Fruit fly (Drosophila melanogaster) whole organism, embryonic: ENCODE measurements around the gene CG6340.

Experiments
- ATbp ChIP-seq: fragments of 200-800 bp; sonication (Bioruptor generic); optimal IDR thresholded peaks from 2 replicates; lab custom pipeline; 2017; ENCODE audit warnings: missing biosample characterization, mild to moderate bottlenecking, missing genetic modification characterization, missing genetic modification reagents
- Atf3 ChIP-seq: fragments of 200-800 bp; sonication (Bioruptor generic); optimal IDR thresholded peaks from 3 replicates; lab custom pipeline; 2016; ENCODE audit warnings: missing biosample characterization, missing genetic modification characterization
- Atf6 ChIP-seq: fragments of 200-800 bp; sonication (Bioruptor generic); IDR thresholded peaks from 2 replicates; pipeline ENCODE4 v1.3.6; 2022; ENCODE audit warnings: missing biosample characterization, missing genetic modification characterization
- Bteb2 ChIP-seq: fragments of 200-800 bp; sonication (Bioruptor generic); optimal IDR thresholded peaks from 2 replicates; lab custom pipeline; 2016; ENCODE audit warnings: missing biosample characterization, missing genetic modification characterization
- CG10654 ChIP-seq: fragments of 200-800 bp; sonication (Bioruptor generic); optimal IDR thresholded peaks from 2 replicates; lab custom pipeline; 2016; ENCODE audit warnings: missing biosample characterization, missing genetic modification characterization
- CG12071 ChIP-seq: fragments of 200-800 bp; sonication (Bioruptor generic); optimal IDR thresholded peaks from 3 replicates; lab custom pipeline; 2018; ENCODE audit warnings: missing biosample characterization, mild to moderate bottlenecking, missing genetic modification characterization
- CG14965 ChIP-seq: fragments of 200-800 bp; sonication (Bioruptor generic); optimal IDR thresholded peaks from 2 replicates; lab custom pipeline; 2016; ENCODE audit warnings: missing biosample characterization, missing genetic modification characterization, borderline replicate concordance
- CG1602 ChIP-seq: fragments of 200-800 bp; sonication (Bioruptor generic); optimal IDR thresholded peaks from 3 replicates; lab custom pipeline; 2016; ENCODE audit warnings: missing biosample characterization, missing genetic modification characterization
- CG1603 ChIP-seq: fragments of 200-800 bp; sonication (Bioruptor generic); optimal IDR thresholded peaks from 2 replicates; lab custom pipeline; 2019; ENCODE audit warnings: missing biosample characterization, mild to moderate bottlenecking, missing genetic modification characterization, moderate library complexity
- CG16815 ChIP-seq: fragments of 200-800 bp; sonication (Bioruptor generic); optimal IDR thresholded peaks from 3 replicates; lab custom pipeline; 2017; ENCODE audit warnings: missing biosample characterization, mild to moderate bottlenecking, missing genetic modification characterization
- CG30020 ChIP-seq: fragments of 200-800 bp; optimal IDR thresholded peaks from 2 replicates; lab custom pipeline; 2019; ENCODE audit warnings: missing biosample characterization, mild to moderate bottlenecking, missing genetic modification characterization, moderate library complexity
- CG31224 ChIP-seq: fragments of 200-800 bp; sonication (Bioruptor generic); IDR thresholded peaks from 2 replicates; pipeline ENCODE4 v1.3.6; 2022; ENCODE audit warnings: missing biosample characterization, missing genetic modification characterization
- CG31441 ChIP-seq: fragments of 200-800 bp; sonication (Bioruptor generic); IDR thresholded peaks from 2 replicates; pipeline ENCODE4 v1.3.6; 2022; ENCODE audit warnings: missing biosample characterization, missing genetic modification characterization
- CG42726 ChIP-seq: fragments of 200-800 bp; sonication (Bioruptor generic); IDR thresholded peaks from 2 replicates; pipeline ENCODE4 v1.3.6; 2022; ENCODE audit warnings: missing biosample characterization, missing genetic modification characterization; ENCODE audit not compliant: partially characterized antibody
- CG4424 ChIP-seq: fragments of 200-800 bp; sonication (Bioruptor generic); optimal IDR thresholded peaks from 3 replicates; lab custom pipeline; 2016; ENCODE audit warnings: missing biosample characterization, missing genetic modification characterization
- CG4707 ChIP-seq: fragments of 200-800 bp; sonication (Bioruptor generic); optimal IDR thresholded peaks from 2 replicates; lab custom pipeline; 2018; ENCODE audit warnings: missing biosample characterization, mild to moderate bottlenecking, missing genetic modification characterization, moderate library complexity
- CG7271 ChIP-seq: fragments of 200-800 bp; sonication (Bioruptor generic); optimal IDR thresholded peaks from 2 replicates; lab custom pipeline; 2018; ENCODE audit warnings: missing biosample characterization, mild to moderate bottlenecking, missing genetic modification characterization, moderate library complexity
- CG8290 ChIP-seq, 3 experiments: fragments of 200-800 bp; sonication (Bioruptor generic); optimal IDR thresholded peaks; 2 replicates each; lab custom pipeline; 2016 to 2019; ENCODE audit warnings: missing biosample characterization in 3 of 3, missing genetic modification characterization in 3 of 3, mild to moderate bottlenecking in 2 of 3, moderate library complexity in 1 of 3
- CG9609 ChIP-seq: fragments of 200-800 bp; sonication (Bioruptor generic); optimal IDR thresholded peaks from 3 replicates; lab custom pipeline; 2016; ENCODE audit warnings: missing biosample characterization, missing genetic modification characterization
- CrebB ChIP-seq: fragments of 200-800 bp; sonication (Bioruptor generic); optimal IDR thresholded peaks from 3 replicates; lab custom pipeline; 2018; ENCODE audit warnings: missing biosample characterization, mild to moderate bottlenecking, missing genetic modification characterization
- Dbx ChIP-seq: fragments of 200-800 bp; sonication (Bioruptor generic); IDR thresholded peaks from 3 replicates; pipeline ENCODE4 v1.3.6; 2022; ENCODE audit warnings: missing biosample characterization, missing genetic modification characterization
- Dip3 ChIP-seq: fragments of 200-800 bp; sonication (Bioruptor generic); optimal IDR thresholded peaks from 3 replicates; lab custom pipeline; 2016; ENCODE audit warnings: missing biosample characterization, missing genetic modification characterization
- Fer2 ChIP-seq: fragments of 200-800 bp; sonication (Bioruptor generic); optimal IDR thresholded peaks from 2 replicates; lab custom pipeline; 2018; ENCODE audit warnings: missing biosample characterization, mild to moderate bottlenecking, missing genetic modification characterization, moderate library complexity
- Gug ChIP-seq: fragments of 200-800 bp; sonication (Bioruptor generic); IDR thresholded peaks from 4 replicates; pipeline ENCODE4 v1.3.6; 2022; ENCODE audit warnings: missing biosample characterization, missing genetic modification characterization
- Kr ChIP-seq: fragments of 200-800 bp; sonication (Bioruptor generic); optimal IDR thresholded peaks from 2 replicates; lab custom pipeline; 2017; ENCODE audit warnings: missing biosample characterization, mild to moderate bottlenecking, missing genetic modification characterization
- Nf-YB ChIP-seq: fragments of 200-800 bp; sonication (Bioruptor generic); optimal IDR thresholded peaks from 3 replicates; lab custom pipeline; 2019; ENCODE audit warnings: missing biosample characterization, mild to moderate bottlenecking, missing genetic modification characterization, moderate library complexity
- Opbp ChIP-seq: fragments of 200-800 bp; sonication (Bioruptor generic); IDR thresholded peaks from 3 replicates; pipeline ENCODE4 v1.3.6; 2022; ENCODE audit warnings: missing biosample characterization, missing genetic modification characterization; ENCODE audit not compliant: partially characterized antibody
- Rx ChIP-seq: fragments of 200-800 bp; sonication (Bioruptor generic); IDR thresholded peaks from 2 replicates; pipeline ENCODE4 v1.3.6; 2022; ENCODE audit warnings: missing biosample characterization, missing genetic modification characterization
- Sry-δ ChIP-seq: fragments of 200-800 bp; sonication (Bioruptor generic); optimal IDR thresholded peaks from 2 replicates; lab custom pipeline; 2016; ENCODE audit warnings: missing biosample characterization, missing genetic modification characterization
- Ssrp ChIP-seq: fragments of 200-800 bp; sonication (Bioruptor generic); optimal IDR thresholded peaks from 2 replicates; lab custom pipeline; 2018; ENCODE audit warnings: missing biosample characterization, mild to moderate bottlenecking, missing genetic modification characterization, moderate library complexity
- bigmax ChIP-seq: fragments of 200-800 bp; sonication (Bioruptor generic); optimal IDR thresholded peaks from 2 replicates; lab custom pipeline; 2018; ENCODE audit warnings: missing biosample characterization, mild to moderate bottlenecking, missing genetic modification characterization
- crp ChIP-seq, 2 experiments: fragments of 200-800 bp; sonication (Bioruptor generic); optimal IDR thresholded peaks; 2 replicates in 1 of 2; 3 replicates in 1 of 2; lab custom pipeline; 2017; ENCODE audit warnings: missing biosample characterization in 2 of 2, missing genetic modification characterization in 2 of 2, mild to moderate bottlenecking in 1 of 2, moderate library complexity in 1 of 2
- dimm ChIP-seq: fragments of 200-800 bp; sonication (Bioruptor generic); IDR thresholded peaks from 2 replicates; pipeline ENCODE4 v1.3.6; 2022; ENCODE audit warnings: missing biosample characterization, missing genetic modification characterization
- dysf ChIP-seq: fragments of 200-800 bp; sonication (Bioruptor generic); IDR thresholded peaks from 3 replicates; pipeline ENCODE4 v1.3.6; 2022; ENCODE audit warnings: missing biosample characterization, missing genetic modification characterization
- esg ChIP-seq: fragments of 200-800 bp; sonication (Bioruptor generic); conservative IDR thresholded peaks from 2 replicates; pipeline ENCODE4 v1.3.6; 2022; ENCODE audit warnings: missing biosample characterization, missing genetic modification characterization
- exex ChIP-seq: fragments of 200-800 bp; sonication (Bioruptor generic); optimal IDR thresholded peaks from 4 replicates; lab custom pipeline; 2018; ENCODE audit warnings: missing biosample characterization, mild to moderate bottlenecking, missing genetic modification characterization, moderate library complexity
- gce ChIP-seq: fragments of 200-800 bp; sonication (Bioruptor generic); IDR thresholded peaks from 3 replicates; pipeline ENCODE4 v1.3.6; 2022; ENCODE audit warnings: missing biosample characterization, missing genetic modification characterization
- gfzf ChIP-seq: fragments of 200-800 bp; sonication (Bioruptor generic); optimal IDR thresholded peaks from 2 replicates; lab custom pipeline; 2016; ENCODE audit warnings: missing biosample characterization, mild to moderate bottlenecking, missing genetic modification characterization, moderate library complexity
- insv ChIP-seq, 2 experiments: fragments of 200-800 bp; sonication (Bioruptor generic); optimal IDR thresholded peaks; 3 replicates each; lab custom pipeline; 2016 to 2018; ENCODE audit warnings: missing biosample characterization in 2 of 2, missing genetic modification characterization in 2 of 2
- jigr1 ChIP-seq: fragments of 200-800 bp; sonication (Bioruptor generic); IDR thresholded peaks from 3 replicates; pipeline ENCODE4 v1.3.6; 2022; ENCODE audit warnings: missing biosample characterization, missing genetic modification characterization
- jumu ChIP-seq: fragments of 200-800 bp; sonication (Bioruptor generic); optimal IDR thresholded peaks from 3 replicates; lab custom pipeline; 2016; ENCODE audit warnings: missing biosample characterization, missing genetic modification characterization
- kay ChIP-seq: fragments of 200-800 bp; sonication (Bioruptor generic); optimal IDR thresholded peaks from 2 replicates; lab custom pipeline; 2016; ENCODE audit warnings: missing biosample characterization, missing genetic modification characterization
- nau ChIP-seq: fragments of 200-800 bp; sonication (Bioruptor generic); optimal IDR thresholded peaks from 3 replicates; lab custom pipeline; 2017; ENCODE audit warnings: missing biosample characterization, mild to moderate bottlenecking, missing genetic modification characterization, missing genetic modification reagents
- nerfin-1 ChIP-seq: fragments of 200-800 bp; sonication (Bioruptor generic); optimal IDR thresholded peaks from 3 replicates; lab custom pipeline; 2019; ENCODE audit warnings: missing biosample characterization, mild to moderate bottlenecking, missing genetic modification characterization, moderate library complexity
- otp ChIP-seq: fragments of 200-800 bp; sonication (Bioruptor generic); IDR thresholded peaks from 3 replicates; pipeline ENCODE4, ENCODE4 v1.3.6; 2022; ENCODE audit warnings: missing biosample characterization, missing genetic modification characterization
- pfk ChIP-seq: fragments of 200-800 bp; sonication (Bioruptor generic); optimal IDR thresholded peaks from 2 replicates; lab custom pipeline; 2018; ENCODE audit warnings: missing biosample characterization, mild to moderate bottlenecking, missing genetic modification characterization, moderate library complexity
- schlank ChIP-seq: fragments of 200-800 bp; sonication (Bioruptor generic); optimal IDR thresholded peaks from 2 replicates; lab custom pipeline; 2018; ENCODE audit warnings: missing biosample characterization, mild to moderate bottlenecking, missing genetic modification characterization
- toy ChIP-seq: fragments of 200-800 bp; sonication (Bioruptor generic); IDR thresholded peaks from 2 replicates; pipeline ENCODE4 v1.3.6; 2022; ENCODE audit warnings: missing biosample characterization, missing genetic modification characterization
- unpg ChIP-seq: fragments of 200-800 bp; sonication (Bioruptor generic); optimal IDR thresholded peaks from 3 replicates; lab custom pipeline; 2018; ENCODE audit warnings: missing biosample characterization, mild to moderate bottlenecking, missing genetic modification characterization, moderate library complexity
- zf30C ChIP-seq: fragments of 200-800 bp; sonication (Bioruptor generic); optimal IDR thresholded peaks from 3 replicates; lab custom pipeline; 2018; ENCODE audit warnings: missing biosample characterization, mild to moderate bottlenecking, missing genetic modification characterization

CG6340 gene

dm6 chrX:15453121-15453520 is 29.1 kb upstream of the CG6340 start, which contains the start of gene CG11655 (continued):
- TF ChIP-seq nerfin-1 (tag; lab: Kevin White, UChicago), result no peak
- no peak for TF ChIP-seq ATbp
- no peak for TF ChIP-seq CG12071
- no peak for TF ChIP-seq Dip3 (GFP tag; lab: Kevin White, UChicago)
- TF ChIP-seq Rx (GFP tag; lab: Robert Waterston, UW), result 0 out of 2 replicates have a peak, but pooled peaks have one; percentile 23
- peak; percentile 13 for TF ChIP-seq CG9609 (GFP tag; lab: Kevin White, UChicago)
- TF ChIP-seq jigr1 (GFP tag; lab: Robert Waterston, UW), result no peak
- no peak for TF ChIP-seq gce (GFP tag; lab: Robert Waterston, UW)
- TF ChIP-seq pfk, result no peak
- no peak for TF ChIP-seq CG10654 (GFP tag; lab: Kevin White, UChicago)
- TF ChIP-seq CG31441 (GFP tag; lab: Robert Waterston, UW), result peak; percentile 38; the same call in 1 of the 2 replicates
- no peak for TF ChIP-seq Bteb2 (GFP tag; lab: Kevin White, UChicago)
- no peak for TF ChIP-seq Atf3 (GFP tag; lab: Kevin White, UChicago)
- peak; percentile 6 for TF ChIP-seq Ssrp
- TF ChIP-seq crp (GFP tag; optimal IDR thresholded peaks at IDR 0.05; lab: Kevin White, UChicago), result peak in 1 of 2 experiments; percentile 80
- no peak for TF ChIP-seq Atf6 (GFP tag; lab: Robert Waterston, UW)
- TF ChIP-seq CG8290 (GFP tag; optimal IDR thresholded peaks at IDR 0.05; lab: Kevin White, UChicago), result no peak
- no peak for TF ChIP-seq CG8290 (tag; optimal IDR thresholded peaks at IDR 0.05; lab: Kevin White, UChicago)
- TF ChIP-seq CG4707 (GFP tag; lab: Kevin White, UChicago), result no peak
- TF ChIP-seq dimm (GFP tag; lab: Robert Waterston, UW), result no peak
- TF ChIP-seq bigmax (GFP tag; lab: Kevin White, UChicago), result no peak
- no peak for TF ChIP-seq Sry-δ (GFP tag; lab: Kevin White, UChicago)
- no peak for TF ChIP-seq CrebB (tag; lab: Kevin White, UChicago)
- TF ChIP-seq Opbp (GFP tag; lab: Robert Waterston, UW), result no peak
- TF ChIP-seq zf30C (GFP tag; lab: Kevin White, UChicago), result no peak
- TF ChIP-seq Fer2 (tag; lab: Kevin White, UChicago), result no peak
- peak; percentile 41; the same call in 1 of the 3 replicates for TF ChIP-seq dysf (GFP tag; lab: Robert Waterston, UW)
- TF ChIP-seq otp (GFP tag; lab: Robert Waterston, UW), result peak; percentile 75; the same call in 2 of the 3 replicates
- TF ChIP-seq jumu, result no peak
- no peak for TF ChIP-seq nau (GFP tag; lab: Kevin White, UChicago)
- peak; percentile 30; the same call in 1 of the 2 replicates for TF ChIP-seq esg (GFP tag; lab: Robert Waterston, UW)
- no peak for TF ChIP-seq kay
- TF ChIP-seq insv (GFP tag; optimal IDR thresholded peaks at IDR 0.05; lab: Kevin White, UChicago), result peak in 1 of 2 experiments; percentile 89
- no peak for TF ChIP-seq CG42726
- no peak for TF ChIP-seq CG30020 (tag; lab: Kevin White, UChicago)
- peak; percentile 24 for TF ChIP-seq CG1602 (GFP tag; lab: Kevin White, UChicago)
- TF ChIP-seq CG1603, result no peak
- no peak for TF ChIP-seq CG7271 (tag; lab: Kevin White, UChicago)
- no peak for TF ChIP-seq CG31224 (GFP tag; lab: Robert Waterston, UW)
- no peak for TF ChIP-seq schlank (tag; lab: Kevin White, UChicago)
- no peak for TF ChIP-seq CG16815 (GFP tag; lab: Kevin White, UChicago)
- no peak for TF ChIP-seq CG14965 (GFP tag; lab: Kevin White, UChicago)
- TF ChIP-seq Kr, result no peak
- peak; percentile 52; the same call in 1 of the 3 replicates for TF ChIP-seq Dbx (GFP tag; lab: Robert Waterston, UW)
- no peak for TF ChIP-seq toy
- peak; percentile 43; the same call in 1 of the 4 replicates for TF ChIP-seq Gug (GFP tag; lab: Robert Waterston, UW)
- peak; percentile 21 for TF ChIP-seq unpg (GFP tag; lab: Kevin White, UChicago)
- TF ChIP-seq exex (tag; lab: Kevin White, UChicago), result no peak
- peak; percentile 41 for TF ChIP-seq CG4424 (GFP tag; lab: Kevin White, UChicago)
- TF ChIP-seq gfzf (GFP tag; lab: Kevin White, UChicago), result no peak
- peak; percentile 26 for TF ChIP-seq Nf-YB (GFP tag; lab: Kevin White, UChicago)
